Fruit fly (Drosophila melanogaster) whole organism, embryonic: ENCODE results near the gene CG6481.
A peak's percentile ranks its signal among the peaks of the same experiment; 100 is the strongest.

Source experiments
- Awh ChIP-seq: fragments of 200-800 bp; sonication (Bioruptor generic); IDR thresholded peaks from 2 replicates; pipeline ENCODE4, ENCODE4 v1.3.6; 2022; ENCODE audit warnings: missing biosample characterization, missing genetic modification characterization
- CG12071 ChIP-seq: fragments of 200-800 bp; sonication (Bioruptor generic); optimal IDR thresholded peaks from 3 replicates; lab custom pipeline; 2018; ENCODE audit warnings: missing biosample characterization, mild to moderate bottlenecking, missing genetic modification characterization
- CG12391 ChIP-seq: fragments of 200-800 bp; sonication (Bioruptor generic); optimal IDR thresholded peaks from 3 replicates; lab custom pipeline; 2018; ENCODE audit warnings: missing biosample characterization, mild to moderate bottlenecking, missing genetic modification characterization, moderate library complexity
- CG1647 ChIP-seq: fragments of 200-800 bp; sonication (Bioruptor generic); optimal IDR thresholded peaks from 3 replicates; lab custom pipeline; 2016; ENCODE audit warnings: missing biosample characterization, missing genetic modification characterization
- CG16813 ChIP-seq: fragments of 200-800 bp; sonication (Bioruptor generic); IDR thresholded peaks from 3 replicates; pipeline ENCODE4 v1.3.6; 2022; ENCODE audit warnings: missing biosample characterization, missing genetic modification characterization; ENCODE audit not compliant: partially characterized antibody
- CG17186 ChIP-seq: fragments of 200-800 bp; sonication (Bioruptor generic); optimal IDR thresholded peaks from 3 replicates; lab custom pipeline; 2017; ENCODE audit warnings: missing biosample characterization, missing genetic modification reagents, missing genetic modification characterization
- CG18476 ChIP-seq: fragments of 200-800 bp; sonication (Bioruptor generic); optimal IDR thresholded peaks from 2 replicates; lab custom pipeline; 2016; ENCODE audit warnings: missing biosample characterization, mild to moderate bottlenecking, missing genetic modification characterization
- CG18619 ChIP-seq: fragments of 200-800 bp; sonication (Bioruptor generic); optimal IDR thresholded peaks from 3 replicates; lab custom pipeline; 2017; ENCODE audit warnings: missing biosample characterization, mild to moderate bottlenecking, missing genetic modification characterization
- CG2712 ChIP-seq: fragments of 200-800 bp; optimal IDR thresholded peaks from 3 replicates; lab custom pipeline; 2019; ENCODE audit warnings: missing biosample characterization, mild to moderate bottlenecking, missing genetic modification characterization, moderate library complexity
- CG3065 ChIP-seq: fragments of 200-800 bp; sonication (Bioruptor generic); optimal IDR thresholded peaks from 2 replicates; lab custom pipeline; 2016; ENCODE audit warnings: missing biosample characterization, missing genetic modification characterization
- CG32767 ChIP-seq: fragments of 200-800 bp; sonication (Bioruptor generic); IDR thresholded peaks from 2 replicates; pipeline ENCODE4 v1.3.6; 2022; ENCODE audit warnings: missing biosample characterization, missing genetic modification characterization
- CG3281 ChIP-seq: fragments of 200-800 bp; sonication (Bioruptor generic); optimal IDR thresholded peaks from 3 replicates; lab custom pipeline; 2017; ENCODE audit warnings: missing biosample characterization, mild to moderate bottlenecking, missing genetic modification characterization
- CG33213 ChIP-seq: fragments of 200-800 bp; sonication (Bioruptor generic); optimal IDR thresholded peaks from 3 replicates; lab custom pipeline; 2016; ENCODE audit warnings: missing biosample characterization, missing genetic modification characterization
- CG3407 ChIP-seq: fragments of 200-800 bp; sonication (Bioruptor generic); optimal IDR thresholded peaks from 2 replicates; lab custom pipeline; 2018; ENCODE audit warnings: missing biosample characterization, mild to moderate bottlenecking, missing genetic modification characterization
- CG42726 ChIP-seq: fragments of 200-800 bp; sonication (Bioruptor generic); IDR thresholded peaks from 2 replicates; pipeline ENCODE4 v1.3.6; 2022; ENCODE audit warnings: missing biosample characterization, missing genetic modification characterization; ENCODE audit not compliant: partially characterized antibody
- CG4282 ChIP-seq: fragments of 200-800 bp; sonication (Bioruptor generic); optimal IDR thresholded peaks from 2 replicates; lab custom pipeline; 2016; ENCODE audit warnings: missing biosample characterization, missing genetic modification characterization
- CG4328 ChIP-seq: fragments of 200-800 bp; sonication (Bioruptor generic); optimal IDR thresholded peaks from 3 replicates; lab custom pipeline; 2017; ENCODE audit warnings: missing biosample characterization, missing genetic modification reagents, missing genetic modification characterization
- CG4360 ChIP-seq: fragments of 200-800 bp; sonication (Bioruptor generic); IDR thresholded peaks from 2 replicates; pipeline ENCODE4 v1.3.6; 2022; ENCODE audit warnings: missing biosample characterization, missing genetic modification characterization
- CG4707 ChIP-seq: fragments of 200-800 bp; sonication (Bioruptor generic); optimal IDR thresholded peaks from 2 replicates; lab custom pipeline; 2018; ENCODE audit warnings: missing biosample characterization, mild to moderate bottlenecking, missing genetic modification characterization, moderate library complexity
- CG7271 ChIP-seq: fragments of 200-800 bp; sonication (Bioruptor generic); optimal IDR thresholded peaks from 2 replicates; lab custom pipeline; 2018; ENCODE audit warnings: missing biosample characterization, mild to moderate bottlenecking, missing genetic modification characterization, moderate library complexity
- Dad ChIP-seq: fragments of 200-800 bp; sonication (Bioruptor generic); optimal IDR thresholded peaks from 3 replicates; lab custom pipeline; 2016; ENCODE audit warnings: missing biosample characterization, missing genetic modification characterization
- Dip3 ChIP-seq: fragments of 200-800 bp; sonication (Bioruptor generic); optimal IDR thresholded peaks from 3 replicates; lab custom pipeline; 2016; ENCODE audit warnings: missing biosample characterization, missing genetic modification characterization
- Dp ChIP-seq: fragments of 200-800 bp; sonication (Bioruptor generic); optimal IDR thresholded peaks from 2 replicates; lab custom pipeline; 2018; ENCODE audit warnings: missing biosample characterization, mild to moderate bottlenecking, missing genetic modification characterization, moderate library complexity
- ERR ChIP-seq: fragments of 200-800 bp; sonication (Bioruptor generic); optimal IDR thresholded peaks from 2 replicates; lab custom pipeline; 2016; ENCODE audit warnings: missing biosample characterization, missing genetic modification characterization
- Eip74EF ChIP-seq, 2 experiments: fragments of 200-800 bp in 1 of 2; fragments of >200 bp in 1 of 2; sonication (Bioruptor generic) in 1 of 2; optimal IDR thresholded peaks; 2 replicates each; lab custom pipeline; 2017 to 2019; ENCODE audit warnings: missing biosample characterization in 2 of 2, missing genetic modification characterization in 2 of 2, mild to moderate bottlenecking in 1 of 2, moderate library complexity in 1 of 2
- Fer1 ChIP-seq: fragments of 200-800 bp; sonication (Bioruptor generic); optimal IDR thresholded peaks from 2 replicates; lab custom pipeline; 2017; ENCODE audit warnings: missing biosample characterization, mild to moderate bottlenecking, missing genetic modification characterization
- Hr39 ChIP-seq: fragments of >200 bp; optimal IDR thresholded peaks from 2 replicates; lab custom pipeline; 2017
- Hr51 ChIP-seq, 2 experiments: fragments of 200-800 bp; sonication (Bioruptor generic); optimal IDR thresholded peaks; 2 replicates in 1 of 2; 3 replicates in 1 of 2; lab custom pipeline; 2016 to 2018; ENCODE audit warnings: missing biosample characterization in 2 of 2, missing genetic modification characterization in 2 of 2, mild to moderate bottlenecking in 1 of 2, moderate library complexity in 1 of 2
- Mes4 ChIP-seq: fragments of 200-800 bp; sonication (Bioruptor generic); optimal IDR thresholded peaks from 2 replicates; lab custom pipeline; 2016; ENCODE audit warnings: missing biosample characterization, missing genetic modification characterization
- Nf-YA ChIP-seq: fragments of 200-800 bp; sonication (Bioruptor generic); IDR thresholded peaks from 2 replicates; pipeline ENCODE4 v1.3.6; 2022; ENCODE audit warnings: missing biosample characterization, missing genetic modification characterization
- Oli ChIP-seq: fragments of 200-800 bp; sonication (Bioruptor generic); optimal IDR thresholded peaks from 2 replicates; lab custom pipeline; 2018; ENCODE audit warnings: missing biosample characterization, mild to moderate bottlenecking, missing genetic modification characterization, moderate library complexity
- Ravus ChIP-seq: fragments of 200-800 bp; sonication (Bioruptor generic); IDR thresholded peaks from 2 replicates; pipeline ENCODE4 v1.3.6; 2022; ENCODE audit warnings: missing biosample characterization, missing genetic modification characterization
- Rfx ChIP-seq: fragments of 200-800 bp; sonication (Bioruptor generic); IDR thresholded peaks from 2 replicates; pipeline ENCODE4 v1.3.6; 2022; ENCODE audit warnings: missing biosample characterization, missing genetic modification characterization
- Sox102F ChIP-seq: fragments of 200-800 bp; sonication (Bioruptor generic); optimal IDR thresholded peaks from 2 replicates; lab custom pipeline; 2018; ENCODE audit warnings: missing biosample characterization, mild to moderate bottlenecking, missing genetic modification characterization, moderate library complexity
- Stat92E ChIP-seq, 3 experiments: fragments of >200 bp in 2 of 3; fragments of 200-800 bp in 1 of 3; sonication (Bioruptor generic) in 1 of 3; optimal IDR thresholded peaks; 2 replicates each; lab custom pipeline; 2017 to 2019; ENCODE audit warnings: missing biosample characterization in 3 of 3, missing genetic modification characterization in 3 of 3, mild to moderate bottlenecking in 1 of 3, moderate library complexity in 1 of 3
- ara ChIP-seq: fragments of 200-800 bp; sonication (Bioruptor generic); IDR thresholded peaks from 2 replicates; pipeline ENCODE4 v1.3.6; 2022; ENCODE audit warnings: missing biosample characterization, missing genetic modification characterization
- bcd ChIP-seq: fragments of 200-800 bp; sonication (Bioruptor generic); optimal IDR thresholded peaks from 2 replicates; lab custom pipeline; 2017; ENCODE audit warnings: missing biosample characterization, mild to moderate bottlenecking, missing genetic modification characterization
- btn ChIP-seq: fragments of 200-800 bp; sonication (Bioruptor generic); optimal IDR thresholded peaks from 2 replicates; lab custom pipeline; 2016; ENCODE audit warnings: missing biosample characterization, missing genetic modification characterization
- cg ChIP-seq: fragments of 200-800 bp; sonication (Bioruptor generic); optimal IDR thresholded peaks from 3 replicates; lab custom pipeline; 2019; ENCODE audit warnings: missing biosample characterization, mild to moderate bottlenecking, missing genetic modification characterization, moderate library complexity
- dmrt99B ChIP-seq: fragments of 200-800 bp; sonication (Bioruptor generic); optimal IDR thresholded peaks from 2 replicates; lab custom pipeline; 2018; ENCODE audit warnings: missing biosample characterization, mild to moderate bottlenecking, missing genetic modification characterization, moderate library complexity
- dysf ChIP-seq: fragments of 200-800 bp; sonication (Bioruptor generic); IDR thresholded peaks from 3 replicates; pipeline ENCODE4 v1.3.6; 2022; ENCODE audit warnings: missing biosample characterization, missing genetic modification characterization
- en ChIP-seq: fragments of 200-800 bp; sonication (Bioruptor generic); optimal IDR thresholded peaks from 2 replicates; lab custom pipeline; 2016; ENCODE audit warnings: missing biosample characterization, missing genetic modification characterization
- hbn ChIP-seq: fragments of 200-800 bp; sonication (Bioruptor generic); IDR thresholded peaks from 2 replicates; pipeline ENCODE4 v1.3.6; 2022; ENCODE audit warnings: missing biosample characterization, missing genetic modification characterization; ENCODE audit not compliant: partially characterized antibody
- jigr1 ChIP-seq: fragments of 200-800 bp; sonication (Bioruptor generic); IDR thresholded peaks from 3 replicates; pipeline ENCODE4 v1.3.6; 2022; ENCODE audit warnings: missing biosample characterization, missing genetic modification characterization
- lab ChIP-seq: fragments of 200-800 bp; sonication (Bioruptor generic); optimal IDR thresholded peaks from 3 replicates; lab custom pipeline; 2017; ENCODE audit warnings: missing biosample characterization, missing genetic modification characterization, mild to moderate bottlenecking, moderate library complexity, missing genetic modification reagents
- mirr ChIP-seq: fragments of 200-800 bp; sonication (Bioruptor generic); optimal IDR thresholded peaks from 3 replicates; lab custom pipeline; 2018; ENCODE audit warnings: missing biosample characterization, mild to moderate bottlenecking, missing genetic modification characterization
- org-1 ChIP-seq: fragments of 200-800 bp; sonication (Bioruptor generic); optimal IDR thresholded peaks from 2 replicates; lab custom pipeline; 2017; ENCODE audit warnings: missing biosample characterization, missing genetic modification characterization
- pzg ChIP-seq: fragments of 200-800 bp; sonication (Bioruptor generic); optimal IDR thresholded peaks from 3 replicates; lab custom pipeline; 2018; ENCODE audit warnings: missing biosample characterization, mild to moderate bottlenecking, missing genetic modification characterization, moderate library complexity
- seq ChIP-seq: fragments of 200-800 bp; sonication (Bioruptor generic); IDR thresholded peaks from 2 replicates; pipeline ENCODE4 v1.3.6; 2022; ENCODE audit warnings: missing biosample characterization, missing genetic modification characterization
- tup ChIP-seq: fragments of 200-800 bp; sonication (Bioruptor generic); optimal IDR thresholded peaks from 2 replicates; lab custom pipeline; 2016; ENCODE audit warnings: missing biosample characterization, mild to moderate bottlenecking, missing genetic modification characterization, moderate library complexity
- zfh2 ChIP-seq: fragments of 200-800 bp; sonication (Bioruptor generic); optimal IDR thresholded peaks from 2 replicates; lab custom pipeline; 2016; ENCODE audit warnings: missing biosample characterization, missing genetic modification characterization

The CG6481 gene

dm6 chrX:18512271-18512679 lies 10.0 kb downstream of the CG6481 start, which contains the start of gene Ggt-1 (continued):
- TF ChIP-seq CG4328 (GFP tag; lab: Kevin White, UChicago): no peak
- no peak for TF ChIP-seq CG7271 (tag; lab: Kevin White, UChicago)
- TF ChIP-seq Oli (tag; lab: Kevin White, UChicago): no peak
- TF ChIP-seq Hr51 (GFP tag; optimal IDR thresholded peaks at IDR 0.05; lab: Kevin White, UChicago): no peak
- no peak for TF ChIP-seq CG12391 (tag; lab: Kevin White, UChicago)
- no peak for TF ChIP-seq Hr39 (lab: Kevin White, UChicago)
- peak; percentile 87 for TF ChIP-seq CG17186 (GFP tag; lab: Kevin White, UChicago)
- TF ChIP-seq Ravus: no peak
- TF ChIP-seq zfh2 (GFP tag; lab: Kevin White, UChicago): no peak
- TF ChIP-seq CG4707: no peak
- no peak for TF ChIP-seq Stat92E (GFP tag; optimal IDR thresholded peaks at IDR 0.05; lab: Kevin White, UChicago)
- TF ChIP-seq CG4360: no peak
- no peak for TF ChIP-seq CG3407
- peak; percentile 34 for TF ChIP-seq Dp (GFP tag; lab: Kevin White, UChicago)
- no peak for TF ChIP-seq Nf-YA
- TF ChIP-seq ara (GFP tag; lab: Robert Waterston, UW): no peak
- TF ChIP-seq pzg: peak; percentile 76
- TF ChIP-seq CG12071 (GFP tag; lab: Kevin White, UChicago): no peak
- TF ChIP-seq CG2712 (tag; lab: Kevin White, UChicago): peak; percentile 20
- peak; percentile 42 for TF ChIP-seq lab (GFP tag; lab: Kevin White, UChicago)
- TF ChIP-seq Dip3: no peak
- TF ChIP-seq Rfx: peak; percentile 33; the same call in 1 of the 2 replicates
- no peak for TF ChIP-seq jigr1
- no peak for TF ChIP-seq org-1 (GFP tag; lab: Kevin White, UChicago)
- TF ChIP-seq CG3281 (GFP tag; lab: Kevin White, UChicago): no peak
- TF ChIP-seq Sox102F (GFP tag; lab: Kevin White, UChicago): no peak
- no peak for TF ChIP-seq en (GFP tag; lab: Kevin White, UChicago)
- no peak for TF ChIP-seq CG18476
- no peak for TF ChIP-seq CG1647 (GFP tag; lab: Kevin White, UChicago)
- no peak for TF ChIP-seq seq (GFP tag; lab: Robert Waterston, UW)
- no peak for TF ChIP-seq dmrt99B
- no peak for TF ChIP-seq CG33213 (GFP tag; lab: Kevin White, UChicago)
- TF ChIP-seq CG16813: peak; percentile 92
- peak; percentile 7 for TF ChIP-seq mirr (GFP tag; lab: Kevin White, UChicago)
- peak in 1 of 2 experiments; percentile 19 for TF ChIP-seq Eip74EF (GFP tag; optimal IDR thresholded peaks at IDR 0.05; lab: Kevin White, UChicago)
- TF ChIP-seq ERR (GFP tag; lab: Kevin White, UChicago): no peak
- peak; percentile 84 for TF ChIP-seq CG42726 (GFP tag; lab: Robert Waterston, UW)
- no peak for TF ChIP-seq tup (GFP tag; lab: Kevin White, UChicago)
- TF ChIP-seq hbn (GFP tag; lab: Robert Waterston, UW): peak; percentile 89
- TF ChIP-seq Fer1 (GFP tag; lab: Kevin White, UChicago): peak; percentile 6
- no peak for TF ChIP-seq CG32767
- TF ChIP-seq bcd: no peak
- no peak for TF ChIP-seq cg (GFP tag; lab: Kevin White, UChicago)
- TF ChIP-seq btn (GFP tag; lab: Kevin White, UChicago): no peak
- no peak for TF ChIP-seq CG4282 (GFP tag; lab: Kevin White, UChicago)
- TF ChIP-seq dysf (GFP tag; lab: Robert Waterston, UW): no peak
- no peak for TF ChIP-seq Awh (GFP tag; lab: Robert Waterston, UW)
- TF ChIP-seq Mes4 (GFP tag; lab: Kevin White, UChicago): no peak
- no peak for TF ChIP-seq CG18619 (GFP tag; lab: Kevin White, UChicago)
- no peak for TF ChIP-seq Dad (GFP tag; lab: Kevin White, UChicago)
- no peak for TF ChIP-seq CG3065 (GFP tag; lab: Kevin White, UChicago)
